Worm (Caenorhabditis elegans): Measurements from ENCODE around the gene F14F3.5.

ce11 chrX:10499590-10499989, 29.4 kb downstream of the F14F3.5 start, which contains the start of gene vab-3:
- TF ChIP-seq sdc-2 (tag; optimal IDR thresholded peaks at IDR 0.05) = no peak
- no peak for TF ChIP-seq pax-1 (tag; optimal IDR thresholded peaks at IDR 0.05)
- TF ChIP-seq odd-2 (tag; optimal IDR thresholded peaks at IDR 0.05) = no peak
- no peak for TF ChIP-seq nhr-11 (tag; optimal IDR thresholded peaks at IDR 0.05)
- no peak for TF ChIP-seq tbx-7 (tag; optimal IDR thresholded peaks at IDR 0.05)
